Fruit fly (Drosophila melanogaster) whole organism, embryonic: Measurements from ENCODE around the gene Sec63.

ENCODE experiments used
- CG10654 ChIP-seq: fragments of 200-800 bp; sonication (Bioruptor generic); optimal IDR thresholded peaks from 2 replicates; lab custom pipeline; 2016; ENCODE audit warnings: missing biosample characterization, missing genetic modification characterization
- CG11560 ChIP-seq: fragments of 200-800 bp; sonication (Bioruptor generic); IDR thresholded peaks from 3 replicates; pipeline ENCODE4 v1.3.6; 2022; ENCODE audit warnings: missing biosample characterization, missing genetic modification characterization
- CG11696 ChIP-seq: fragments of 200-800 bp; sonication (Bioruptor generic); IDR thresholded peaks from 2 replicates; pipeline ENCODE4 v1.3.6; 2022; ENCODE audit warnings: missing biosample characterization, missing genetic modification characterization
- CG12299 ChIP-seq: fragments of 200-800 bp; sonication (Bioruptor generic); optimal IDR thresholded peaks from 2 replicates; lab custom pipeline; 2018; ENCODE audit warnings: missing biosample characterization, mild to moderate bottlenecking, missing genetic modification characterization
- CG13775 ChIP-seq: fragments of 200-800 bp; sonication (Bioruptor generic); optimal IDR thresholded peaks from 3 replicates; lab custom pipeline; 2017; ENCODE audit warnings: missing biosample characterization, mild to moderate bottlenecking, missing genetic modification characterization
- CG15011 ChIP-seq: fragments of 200-800 bp; sonication (Bioruptor generic); optimal IDR thresholded peaks from 3 replicates; lab custom pipeline; 2018; ENCODE audit warnings: missing biosample characterization, mild to moderate bottlenecking, missing genetic modification characterization
- CG1529 ChIP-seq: fragments of 200-800 bp; sonication (Bioruptor generic); optimal IDR thresholded peaks from 3 replicates; lab custom pipeline; 2018; ENCODE audit warnings: missing biosample characterization, missing genetic modification characterization
- CG1603 ChIP-seq: fragments of 200-800 bp; sonication (Bioruptor generic); optimal IDR thresholded peaks from 2 replicates; lab custom pipeline; 2019; ENCODE audit warnings: missing biosample characterization, mild to moderate bottlenecking, missing genetic modification characterization, moderate library complexity
- CG16813 ChIP-seq: fragments of 200-800 bp; sonication (Bioruptor generic); IDR thresholded peaks from 3 replicates; pipeline ENCODE4 v1.3.6; 2022; ENCODE audit warnings: missing biosample characterization, missing genetic modification characterization; ENCODE audit not compliant: partially characterized antibody
- CG18476 ChIP-seq: fragments of 200-800 bp; sonication (Bioruptor generic); optimal IDR thresholded peaks from 2 replicates; lab custom pipeline; 2016; ENCODE audit warnings: missing biosample characterization, mild to moderate bottlenecking, missing genetic modification characterization
- CG2120 ChIP-seq: fragments of 200-800 bp; sonication (Bioruptor generic); optimal IDR thresholded peaks from 3 replicates; lab custom pipeline; 2016; ENCODE audit warnings: missing biosample characterization, missing genetic modification characterization
- CG30403 ChIP-seq: fragments of 200-800 bp; sonication (Bioruptor generic); optimal IDR thresholded peaks from 3 replicates; lab custom pipeline; 2016; ENCODE audit warnings: missing biosample characterization, missing genetic modification characterization
- CG3065 ChIP-seq: fragments of 200-800 bp; sonication (Bioruptor generic); optimal IDR thresholded peaks from 2 replicates; lab custom pipeline; 2016; ENCODE audit warnings: missing biosample characterization, missing genetic modification characterization
- CG32772 ChIP-seq: fragments of 200-800 bp; sonication (Bioruptor generic); IDR thresholded peaks from 2 replicates; pipeline ENCODE4 v1.3.6; 2022; ENCODE audit warnings: missing biosample characterization, missing genetic modification characterization
- CG3838 ChIP-seq: fragments of 200-800 bp; sonication (Bioruptor generic); optimal IDR thresholded peaks from 3 replicates; lab custom pipeline; 2016; ENCODE audit warnings: missing biosample characterization, missing genetic modification characterization
- CG5180 ChIP-seq: fragments of 200-800 bp; sonication (Bioruptor generic); optimal IDR thresholded peaks from 3 replicates; lab custom pipeline; 2017; ENCODE audit warnings: missing biosample characterization, missing genetic modification characterization, mild to moderate bottlenecking, moderate library complexity, missing genetic modification reagents
- CG5953 ChIP-seq: fragments of 200-800 bp; sonication (Bioruptor generic); IDR thresholded peaks from 2 replicates; pipeline ENCODE4 v1.3.6; 2022; ENCODE audit warnings: missing biosample characterization, missing genetic modification characterization
- CG6791 ChIP-seq: fragments of 200-800 bp; sonication (Bioruptor generic); IDR thresholded peaks from 3 replicates; pipeline ENCODE4 v1.3.6; 2022; ENCODE audit warnings: missing biosample characterization, missing genetic modification characterization; ENCODE audit not compliant: partially characterized antibody
- CG8290 ChIP-seq, 3 experiments: fragments of 200-800 bp; sonication (Bioruptor generic); optimal IDR thresholded peaks; 2 replicates each; lab custom pipeline; 2016 to 2019; ENCODE audit warnings: missing biosample characterization in 3 of 3, missing genetic modification characterization in 3 of 3, mild to moderate bottlenecking in 2 of 3, moderate library complexity in 1 of 3
- CG9797 ChIP-seq: fragments of 200-800 bp; sonication (Bioruptor generic); optimal IDR thresholded peaks from 3 replicates; lab custom pipeline; 2018; ENCODE audit warnings: missing biosample characterization, mild to moderate bottlenecking, missing genetic modification characterization
- CkIIα-i1 ChIP-seq: fragments of 200-800 bp; sonication (Bioruptor generic); IDR thresholded peaks from 2 replicates; pipeline ENCODE4 v1.3.6; 2022; ENCODE audit warnings: missing biosample characterization, missing genetic modification characterization
- Drgx ChIP-seq: fragments of 200-800 bp; sonication (Bioruptor generic); IDR thresholded peaks from 2 replicates; pipeline ENCODE4 v1.3.6; 2022; ENCODE audit warnings: missing biosample characterization, missing genetic modification characterization
- Ets65A ChIP-seq: fragments of 200-800 bp; sonication (Bioruptor generic); peaks from one replicate; lab custom pipeline; 2016; ENCODE audit warnings: missing biosample characterization, missing genetic modification characterization
- Fer1 ChIP-seq: fragments of 200-800 bp; sonication (Bioruptor generic); optimal IDR thresholded peaks from 2 replicates; lab custom pipeline; 2017; ENCODE audit warnings: missing biosample characterization, mild to moderate bottlenecking, missing genetic modification characterization
- Hmr ChIP-seq: fragments of 200-800 bp; sonication (Bioruptor generic); optimal IDR thresholded peaks from 3 replicates; lab custom pipeline; 2017; ENCODE audit warnings: mild to moderate bottlenecking, missing biosample characterization, missing genetic modification reagents, missing genetic modification characterization
- Hr39 ChIP-seq: fragments of >200 bp; optimal IDR thresholded peaks from 2 replicates; lab custom pipeline; 2017
- Lim3 ChIP-seq: fragments of 200-800 bp; sonication (Bioruptor generic); IDR thresholded peaks from 2 replicates; pipeline ENCODE4 v1.3.6; 2022; ENCODE audit warnings: missing biosample characterization, missing genetic modification characterization
- Lpt ChIP-seq: fragments of >200 bp; optimal IDR thresholded peaks from 2 replicates; lab custom pipeline; 2018; ENCODE audit warnings: missing biosample characterization, missing genetic modification characterization
- Neu2 ChIP-seq: fragments of 200-800 bp; sonication (Bioruptor generic); optimal IDR thresholded peaks from 3 replicates; lab custom pipeline; 2016; ENCODE audit warnings: missing biosample characterization, missing genetic modification characterization, borderline replicate concordance
- Rx ChIP-seq: fragments of 200-800 bp; sonication (Bioruptor generic); IDR thresholded peaks from 2 replicates; pipeline ENCODE4 v1.3.6; 2022; ENCODE audit warnings: missing biosample characterization, missing genetic modification characterization
- Spps ChIP-seq: fragments of 200-800 bp; sonication (Bioruptor generic); optimal IDR thresholded peaks from 2 replicates; lab custom pipeline; 2018; ENCODE audit warnings: missing biosample characterization, mild to moderate bottlenecking, missing genetic modification characterization
- Vsx1 ChIP-seq: fragments of 200-800 bp; sonication (Bioruptor generic); optimal IDR thresholded peaks from 2 replicates; lab custom pipeline; 2017; ENCODE audit warnings: missing biosample characterization, mild to moderate bottlenecking, missing genetic modification characterization, missing genetic modification reagents
- abd-A ChIP-seq: fragments of 200-800 bp; sonication (Bioruptor generic); optimal IDR thresholded peaks from 3 replicates; lab custom pipeline; 2019; ENCODE audit warnings: missing biosample characterization, mild to moderate bottlenecking, missing genetic modification characterization, moderate library complexity
- bab2 ChIP-seq: fragments of 200-800 bp; sonication (Bioruptor generic); optimal IDR thresholded peaks from 2 replicates; lab custom pipeline; 2016; ENCODE audit warnings: missing biosample characterization, missing genetic modification characterization
- bowl ChIP-seq: fragments of 200-800 bp; sonication (Bioruptor generic); IDR thresholded peaks from 2 replicates; pipeline ENCODE4 v1.3.6; 2022; ENCODE audit warnings: missing biosample characterization, missing genetic modification characterization
- cas ChIP-seq: fragments of 200-800 bp; sonication (Bioruptor generic); IDR thresholded peaks from 2 replicates; pipeline ENCODE4 v1.3.6; 2022; ENCODE audit warnings: missing biosample characterization, missing genetic modification characterization
- dpn ChIP-seq, 2 experiments: fragments of 200-800 bp; sonication (Bioruptor generic); optimal IDR thresholded peaks; 3 replicates each; lab custom pipeline; 2016; ENCODE audit warnings: missing biosample characterization in 2 of 2, missing genetic modification characterization in 2 of 2
- exex ChIP-seq: fragments of 200-800 bp; sonication (Bioruptor generic); optimal IDR thresholded peaks from 4 replicates; lab custom pipeline; 2018; ENCODE audit warnings: missing biosample characterization, mild to moderate bottlenecking, missing genetic modification characterization, moderate library complexity
- fru ChIP-seq: fragments of >200 bp; optimal IDR thresholded peaks from 2 replicates; lab custom pipeline; 2017
- gcm ChIP-seq: fragments of 200-800 bp; sonication (Bioruptor generic); optimal IDR thresholded peaks from 2 replicates; lab custom pipeline; 2019; ENCODE audit warnings: missing biosample characterization, mild to moderate bottlenecking, missing genetic modification characterization, moderate library complexity
- gsb ChIP-seq: fragments of 200-800 bp; sonication (Bioruptor generic); IDR thresholded peaks from 2 replicates; pipeline ENCODE4 v1.3.6; 2022; ENCODE audit warnings: missing biosample characterization, missing genetic modification characterization
- hbn ChIP-seq: fragments of 200-800 bp; sonication (Bioruptor generic); IDR thresholded peaks from 2 replicates; pipeline ENCODE4 v1.3.6; 2022; ENCODE audit warnings: missing biosample characterization, missing genetic modification characterization; ENCODE audit not compliant: partially characterized antibody
- jumu ChIP-seq: fragments of 200-800 bp; sonication (Bioruptor generic); optimal IDR thresholded peaks from 3 replicates; lab custom pipeline; 2016; ENCODE audit warnings: missing biosample characterization, missing genetic modification characterization
- lab ChIP-seq: fragments of 200-800 bp; sonication (Bioruptor generic); optimal IDR thresholded peaks from 3 replicates; lab custom pipeline; 2017; ENCODE audit warnings: missing biosample characterization, missing genetic modification characterization, mild to moderate bottlenecking, moderate library complexity, missing genetic modification reagents
- lbe ChIP-seq: fragments of 200-800 bp; sonication (Bioruptor generic); optimal IDR thresholded peaks from 2 replicates; lab custom pipeline; 2016; ENCODE audit warnings: missing biosample characterization, mild to moderate bottlenecking, missing genetic modification characterization
- lola ChIP-seq, 3 experiments: fragments of >200 bp in 2 of 3; fragments of 200-800 bp in 1 of 3; sonication (Bioruptor generic) in 1 of 3; optimal IDR thresholded peaks; 2 replicates each; lab custom pipeline; 2017 to 2019; ENCODE audit warnings: missing biosample characterization in 3 of 3, missing genetic modification characterization in 3 of 3, mild to moderate bottlenecking in 1 of 3, moderate library complexity in 1 of 3
- sna ChIP-seq: fragments of 200-800 bp; sonication (Bioruptor generic); IDR thresholded peaks from 2 replicates; pipeline ENCODE4 v1.3.6; 2022; ENCODE audit warnings: missing biosample characterization, missing genetic modification characterization; ENCODE audit not compliant: partially characterized antibody
- sqz ChIP-seq: fragments of 200-800 bp; sonication (Bioruptor generic); optimal IDR thresholded peaks from 3 replicates; lab custom pipeline; 2018; ENCODE audit warnings: missing biosample characterization, mild to moderate bottlenecking, missing genetic modification characterization
- unc-4 ChIP-seq: fragments of 200-800 bp; sonication (Bioruptor generic); IDR thresholded peaks from 2 replicates; pipeline ENCODE4 v1.3.6; 2022; ENCODE audit warnings: missing biosample characterization, missing genetic modification characterization; ENCODE audit not compliant: partially characterized antibody

Sec63 gene

dm6 chr3L:7381359-7381976 is 21.1 kb downstream of the Sec63 start, which contains the start of the genes SMSr and smid (continued):
- TF ChIP-seq CG1529 (peak; percentile 57), Fer1 (GFP tag; lab: Kevin White, UChicago) (peak; percentile 33), CG5180 (GFP tag; lab: Kevin White, UChicago) (no peak), Ets65A (peak; percentile 96), hbn (peak; percentile 71; the same call in 1 of the 2 replicates), CG11560 (no peak; the same call in 2 of the 3 replicates), Spps (peak; percentile 8), CG30403 (GFP tag; lab: Kevin White, UChicago) (peak; percentile 79), CG6791 (peak; percentile 75), sqz (GFP tag; lab: Kevin White, UChicago) (peak; percentile 25), CG32772 (peak; percentile 55; the same call in 1 of the 2 replicates), CG16813 (GFP tag; lab: Robert Waterston, UW) (peak; percentile 91), Hmr (GFP tag; lab: Kevin White, UChicago) (peak; percentile 75), Rx (0 out of 2 replicates have a peak, but pooled peaks have one; percentile 10), lbe (peak; percentile 17), exex (tag; lab: Kevin White, UChicago) (no peak), CG12299 (no peak), jumu (peak; percentile 51), CG1603 (peak; percentile 30), Drgx (GFP tag; lab: Robert Waterston, UW) (no peak), CG3838 (GFP tag; lab: Kevin White, UChicago) (no peak), Lim3 (GFP tag; lab: Robert Waterston, UW) (no peak), lab (GFP tag; lab: Kevin White, UChicago) (peak; percentile 51), CG2120 (GFP tag; lab: Kevin White, UChicago) (peak; percentile 82), CG3065 (GFP tag; lab: Kevin White, UChicago) (peak; percentile 4), Vsx1 (GFP tag; lab: Kevin White, UChicago) (peak; percentile 26), CG13775 (GFP tag; lab: Kevin White, UChicago) (peak; percentile 78), abd-A (tag; lab: Kevin White, UChicago) (no peak), gcm (GFP tag; lab: Kevin White, UChicago) (peak; percentile 54), Lpt (no peak), dpn (GFP tag; optimal IDR thresholded peaks at IDR 0.05; lab: Kevin White, UChicago) (peak; percentile 63 to 65), Hr39 (no peak), gsb (GFP tag; lab: Robert Waterston, UW) (no peak), CG8290 (GFP tag; optimal IDR thresholded peaks at IDR 0.05; lab: Kevin White, UChicago) (peak; percentile 45), CG8290 (tag; optimal IDR thresholded peaks at IDR 0.05; lab: Kevin White, UChicago) (peak in 1 of 2 experiments; percentile 4), CG15011 (GFP tag; lab: Kevin White, UChicago) (peak; percentile 20), CG9797 (peak; percentile 42), CG5953 (GFP tag; lab: Robert Waterston, UW) (no peak), CkIIα-i1 (GFP tag; lab: Robert Waterston, UW) (no peak), sna (GFP tag; lab: Robert Waterston, UW) (peak; percentile 78), fru (lab: Kevin White, UChicago) (no peak), CG11696 (GFP tag; lab: Robert Waterston, UW) (no peak), cas (no peak), Neu2 (GFP tag; lab: Kevin White, UChicago) (no peak), CG18476 (GFP tag; lab: Kevin White, UChicago) (peak; percentile 6), bowl (GFP tag; lab: Robert Waterston, UW) (no peak), bab2 (GFP tag; lab: Kevin White, UChicago) (peak; percentile 42), lola (GFP tag; optimal IDR thresholded peaks at IDR 0.05; lab: Kevin White, UChicago) (peak in 2 of 3 experiments; percentile 61 to 65), unc-4 (GFP tag; lab: Robert Waterston, UW) (peak; percentile 91), CG10654 (GFP tag; lab: Kevin White, UChicago) (peak; percentile 38)
